Worm (Caenorhabditis elegans): ENCODE results near the gene F25B3.5.

F25B3.5 gene

ce11 chrV:9541506-9541905 is 28.6 kb downstream of the F25B3.5 start, which contains the start of gene C50F4.16:
TSS of gene C50F4.16 (minus strand) at chrV:9541606.
- TF ChIP-seq elt-3 (tag; optimal IDR thresholded peaks at IDR 0.05) (no peak), nhr-237 (tag; optimal IDR thresholded peaks at IDR 0.05) (no peak), nhr-12 (tag; optimal IDR thresholded peaks at IDR 0.05) (no peak), R02D3.7 (tag; optimal IDR thresholded peaks at IDR 0.05) (no peak), sma-3 (GFP tag; optimal IDR thresholded peaks at IDR 0.05) (no peak), nhr-21 (tag; optimal IDR thresholded peaks at IDR 0.05) (no peak), ztf-1 (GFP tag; conservative IDR thresholded peaks at IDR 0.05) (no peak), lin-13 (GFP tag; optimal IDR thresholded peaks at IDR 0.05) (no peak), alr-1 (tag; optimal IDR thresholded peaks at IDR 0.05) (no peak), elt-1 (tag; optimal IDR thresholded peaks at IDR 0.05) (no peak), C34F6.9 (tag; optimal IDR thresholded peaks at IDR 0.05) (no peak), snpc-4 (tag; optimal IDR thresholded peaks at IDR 0.05) (no peak), nhr-6 (tag; optimal IDR thresholded peaks at IDR 0.05) (no peak), lsy-2 (tag; optimal IDR thresholded peaks at IDR 0.05) (no peak), mdl-1 (tag; optimal IDR thresholded peaks at IDR 0.05) (no peak)

ce11 chrV:9539638-9540037 is 30.5 kb downstream of the F25B3.5 start, which contains the start of gene C50F4.12:
TSS of gene C50F4.12 (minus strand) at chrV:9539738.
- TF ChIP-seq elt-1 (tag; optimal IDR thresholded peaks at IDR 0.05) (no peak), sma-9 (GFP tag; optimal IDR thresholded peaks at IDR 0.05) (no peak), sma-9 (tag; optimal IDR thresholded peaks at IDR 0.05) (no peak), sma-3 (GFP tag; optimal IDR thresholded peaks at IDR 0.05) (no peak), lsy-2 (tag; optimal IDR thresholded peaks at IDR 0.05) (no peak), sem-4 (tag; optimal IDR thresholded peaks at IDR 0.05) (no peak), egl-27 (tag; optimal IDR thresholded peaks at IDR 0.05) (no peak), nhr-237 (tag; optimal IDR thresholded peaks at IDR 0.05) (no peak), nhr-6 (tag; optimal IDR thresholded peaks at IDR 0.05) (no peak), snpc-4 (tag; optimal IDR thresholded peaks at IDR 0.05) (no peak), unc-39 (tag; optimal IDR thresholded peaks at IDR 0.05) (no peak), ztf-1 (GFP tag; conservative IDR thresholded peaks at IDR 0.05) (no peak), nhr-21 (tag; optimal IDR thresholded peaks at IDR 0.05) (no peak), lin-13 (GFP tag; optimal IDR thresholded peaks at IDR 0.05) (no peak), alr-1 (tag; optimal IDR thresholded peaks at IDR 0.05) (no peak)

ce11 chrV:9536505-9536904 is 33.6 kb downstream of the F25B3.5 start, which contains the start of gene C50F4.4:
TSS of gene C50F4.4 (plus strand) at chrV:9536771.
- TF ChIP-seq lsy-2 (tag; optimal IDR thresholded peaks at IDR 0.05), result peak in 1 of 2 experiments; percentile 17
- peak; percentile 33 for TF ChIP-seq gmeb-1 (tag; optimal IDR thresholded peaks at IDR 0.05)
- TF ChIP-seq F13H6.1 (tag; optimal IDR thresholded peaks at IDR 0.05), result peak; percentile 26
- peak; percentile 15 for TF ChIP-seq fos-1 (tag; optimal IDR thresholded peaks at IDR 0.05)
- no peak for TF ChIP-seq ztf-4 (tag; optimal IDR thresholded peaks at IDR 0.05)
- TF ChIP-seq mbf-1 (tag; optimal IDR thresholded peaks at IDR 0.05), result no peak
- peak; percentile 30 for TF ChIP-seq sma-3 (GFP tag; optimal IDR thresholded peaks at IDR 0.05)
- no peak for TF ChIP-seq snpc-4 (tag; optimal IDR thresholded peaks at IDR 0.05)
- TF ChIP-seq unc-55 (GFP tag; optimal IDR thresholded peaks at IDR 0.05), result no peak
- peak; percentile 58 for TF ChIP-seq sma-9 (GFP tag; optimal IDR thresholded peaks at IDR 0.05)
- TF ChIP-seq sma-9 (tag; optimal IDR thresholded peaks at IDR 0.05), result no peak
- TF ChIP-seq ztf-11 (tag; optimal IDR thresholded peaks at IDR 0.05), result no peak
- no peak for TF ChIP-seq nhr-21 (tag; optimal IDR thresholded peaks at IDR 0.05)
- no peak for TF ChIP-seq ama-1 (optimal IDR thresholded peaks at IDR 0.05)
- TF ChIP-seq nhr-23 (tag; optimal IDR thresholded peaks at IDR 0.05), result no peak
- TF ChIP-seq lin-39 (tag; optimal IDR thresholded peaks at IDR 0.05), result no peak
- peak; percentile 58 for TF ChIP-seq C34F6.9 (tag; optimal IDR thresholded peaks at IDR 0.05)
- no peak for TF ChIP-seq mdl-1 (tag; optimal IDR thresholded peaks at IDR 0.05)
- TF ChIP-seq crh-2 (tag; optimal IDR thresholded peaks at IDR 0.05), result no peak
- TF ChIP-seq blmp-1 (tag; optimal IDR thresholded peaks at IDR 0.05; ENCODE audit: insufficient read depth), result no peak

- TF ChIP-seq ama-1 (optimal IDR thresholded peaks at IDR 0.05), result no peak
- no peak for TF ChIP-seq sma-3 (GFP tag; optimal IDR thresholded peaks at IDR 0.05)
- TF ChIP-seq C34F6.9 (tag; optimal IDR thresholded peaks at IDR 0.05), result no peak
- no peak for TF ChIP-seq ztf-4 (tag; optimal IDR thresholded peaks at IDR 0.05)
- no peak for TF ChIP-seq lin-39 (tag; optimal IDR thresholded peaks at IDR 0.05)
- TF ChIP-seq mdl-1 (tag; optimal IDR thresholded peaks at IDR 0.05), result no peak
Observed at ce11 chrV:9534621-9535020, 35.5 kb downstream of the F25B3.5 start, which contains the start of gene tag-329. TSS of gene tag-329 (plus strand) at chrV:9534921.

ce11 chrV:9531477-9531876 is 38.6 kb downstream of the F25B3.5 start, which contains the start of the genes C50F4.10 and pfk-1.2:
TSS of gene C50F4.10 (minus strand) at chrV:9531577.
TSS of gene pfk-1.2 (plus strand) at chrV:9531801.
- TF ChIP-seq egl-27 (tag; optimal IDR thresholded peaks at IDR 0.05), result no peak
- TF ChIP-seq snpc-4 (tag; optimal IDR thresholded peaks at IDR 0.05), result no peak
- no peak for TF ChIP-seq mab-5 (tag; optimal IDR thresholded peaks at IDR 0.05)
- no peak for TF ChIP-seq nhr-10 (tag; optimal IDR thresholded peaks at IDR 0.05)
- no peak for TF ChIP-seq peb-1 (tag; optimal IDR thresholded peaks at IDR 0.05)
- TF ChIP-seq ztf-11 (tag; optimal IDR thresholded peaks at IDR 0.05), result no peak
- no peak for TF ChIP-seq Y55F3AM.14 (GFP tag; optimal IDR thresholded peaks at IDR 0.05)
- no peak for TF ChIP-seq sem-4 (tag; optimal IDR thresholded peaks at IDR 0.05)
- no peak for TF ChIP-seq aly-2 (tag; optimal IDR thresholded peaks at IDR 0.05)
- no peak for TF ChIP-seq elt-1 (tag; optimal IDR thresholded peaks at IDR 0.05)
- no peak for TF ChIP-seq nhr-12 (tag; optimal IDR thresholded peaks at IDR 0.05)
- no peak for TF ChIP-seq unc-62 (GFP tag; optimal IDR thresholded peaks at IDR 0.05)
